Worm (Caenorhabditis elegans) whole organism, mixed stage, embryonic: ENCODE results near the gene R11D1.1.

Experiments used
- M03D4.4 ChIP-seq: sonication (generic microtip); optimal IDR thresholded peaks from 2 replicates; lab custom pipeline; 2017; ENCODE audit warnings: mild to moderate bottlenecking, missing genetic modification characterization, missing compliant biosample characterization
- bed-3 ChIP-seq: fragments of 200-800 bp; sonication (Bioruptor generic); optimal IDR thresholded peaks from 3 replicates; lab custom pipeline; 2018; ENCODE audit warnings: mild to moderate bottlenecking, missing genetic modification characterization, moderate library complexity, missing compliant biosample characterization
- blmp-1 ChIP-seq: fragments of 150-350 bp; optimal IDR thresholded peaks from 2 replicates; lab custom pipeline; 2014; ENCODE audit warnings: missing biosample characterization, missing genetic modification characterization
- ceh-43 ChIP-seq: fragments of 200-800 bp; sonication (Bioruptor generic); optimal IDR thresholded peaks from 2 replicates; lab custom pipeline; 2018; ENCODE audit warnings: mild to moderate bottlenecking, missing genetic modification characterization, moderate library complexity, missing compliant biosample characterization
- ceh-83 ChIP-seq: fragments of 200-800 bp; sonication (Bioruptor generic); optimal IDR thresholded peaks from 2 replicates; lab custom pipeline; 2018; ENCODE audit warnings: mild to moderate bottlenecking, missing genetic modification characterization, missing compliant biosample characterization
- ces-1 ChIP-seq: fragments of 150-350 bp; optimal IDR thresholded peaks from 2 replicates; lab custom pipeline; 2014; ENCODE audit warnings: missing biosample characterization, missing genetic modification reagents, missing genetic modification characterization
- cnd-1 ChIP-seq: fragments of 200-800 bp; sonication (Bioruptor generic); optimal IDR thresholded peaks from 2 replicates; lab custom pipeline; 2018; ENCODE audit warnings: mild to moderate bottlenecking, missing genetic modification characterization, missing compliant biosample characterization
- drap-1 ChIP-seq: fragments of 200-800 bp; sonication (Bioruptor generic); optimal IDR thresholded peaks from 3 replicates; lab custom pipeline; 2018; ENCODE audit warnings: mild to moderate bottlenecking, missing genetic modification characterization, missing compliant biosample characterization
- elt-1 ChIP-seq: sonication (generic microtip); optimal IDR thresholded peaks from 2 replicates; lab custom pipeline; 2017; ENCODE audit warnings: missing genetic modification characterization, mild to moderate bottlenecking, missing compliant biosample characterization, antibody characterized with exemption, moderate library complexity, borderline replicate concordance; ENCODE audit not compliant: insufficient read depth
- ham-2 ChIP-seq: fragments of 200-800 bp; sonication (Bioruptor generic); optimal IDR thresholded peaks from 2 replicates; lab custom pipeline; 2018; ENCODE audit warnings: mild to moderate bottlenecking, missing genetic modification characterization, missing compliant biosample characterization
- hlh-1 ChIP-seq: fragments of 150-350 bp; optimal IDR thresholded peaks from 2 replicates; lab custom pipeline; 2014; ENCODE audit warnings: missing biosample characterization, missing genetic modification reagents, missing genetic modification characterization
- lin-13 ChIP-seq: fragments of 150-350 bp; optimal IDR thresholded peaks from 2 replicates; lab custom pipeline; 2014; ENCODE audit warnings: missing biosample characterization, missing genetic modification characterization
- lin-32 ChIP-seq: fragments of 200-800 bp; sonication (Bioruptor generic); optimal IDR thresholded peaks from 2 replicates; lab custom pipeline; 2018; ENCODE audit warnings: mild to moderate bottlenecking, missing genetic modification characterization, missing compliant biosample characterization
- lsy-2 ChIP-seq: fragments of 150-350 bp; optimal IDR thresholded peaks from 2 replicates; lab custom pipeline; 2014; ENCODE audit warnings: missing biosample characterization, missing genetic modification characterization
- mab-5 ChIP-seq: fragments of 150-350 bp; optimal IDR thresholded peaks from 2 replicates; lab custom pipeline; 2014; ENCODE audit warnings: missing biosample characterization, missing genetic modification characterization
- nhr-2 ChIP-seq: fragments of 150-350 bp; optimal IDR thresholded peaks from 2 replicates; lab custom pipeline; 2014; ENCODE audit warnings: missing biosample characterization, missing genetic modification characterization
- nhr-237 ChIP-seq: fragments of 150-350 bp; optimal IDR thresholded peaks from 2 replicates; lab custom pipeline; 2014; ENCODE audit warnings: missing biosample characterization, missing genetic modification characterization
- nhr-28 ChIP-seq: fragments of 150-350 bp; optimal IDR thresholded peaks from 2 replicates; lab custom pipeline; 2014; ENCODE audit warnings: missing biosample characterization, missing genetic modification characterization
- nhr-76 ChIP-seq: sonication (generic microtip); optimal IDR thresholded peaks from 2 replicates; lab custom pipeline; 2017; ENCODE audit warnings: missing biosample characterization, missing genetic modification characterization
- pha-4 ChIP-seq: fragments of 150-350 bp; optimal IDR thresholded peaks from 2 replicates; lab custom pipeline; 2018; ENCODE audit warnings: missing biosample characterization, missing genetic modification reagents, missing genetic modification characterization
- sem-2 ChIP-seq: fragments of 200-800 bp; sonication (Bioruptor generic); optimal IDR thresholded peaks from 2 replicates; lab custom pipeline; 2018; ENCODE audit warnings: mild to moderate bottlenecking, missing genetic modification characterization, missing compliant biosample characterization
- tbx-8 ChIP-seq: fragments of 200-800 bp; sonication (Bioruptor generic); optimal IDR thresholded peaks from 2 replicates; lab custom pipeline; 2018; ENCODE audit warnings: mild to moderate bottlenecking, missing genetic modification characterization, moderate library complexity, missing compliant biosample characterization
- unc-62 ChIP-seq: fragments of 150-350 bp; optimal IDR thresholded peaks from 2 replicates; lab custom pipeline; 2014; ENCODE audit warnings: missing biosample characterization, missing genetic modification reagents, missing genetic modification characterization
- zip-8 ChIP-seq: fragments of 150-350 bp; optimal IDR thresholded peaks from 2 replicates; lab custom pipeline; 2014; ENCODE audit warnings: missing biosample characterization, missing genetic modification characterization
- ztf-11 ChIP-seq: fragments of 150-350 bp; optimal IDR thresholded peaks from 2 replicates; lab custom pipeline; 2014; ENCODE audit warnings: missing biosample characterization, missing genetic modification characterization

The R11D1.1 gene

ce11 chrV:12704077-12704476 lies at the start of gene R11D1.1:
Gene R11D1.1, plus strand, starts transcription at chrV:12704377.
- no peak for TF ChIP-seq ztf-11 (tag; lab: Kevin White, UChicago)
- no peak for TF ChIP-seq cnd-1 (tag; lab: Kevin White, UChicago)
- TF ChIP-seq zip-8 (tag; lab: Kevin White, UChicago), result no peak
- no peak for TF ChIP-seq hlh-1
- TF ChIP-seq drap-1 (GFP tag; lab: Kevin White, UChicago), result no peak

- no peak for TF ChIP-seq ces-1 (GFP tag; lab: Kevin White, UChicago)
- TF ChIP-seq ceh-83 (GFP tag; lab: Kevin White, UChicago), result no peak
- no peak for TF ChIP-seq ham-2 (GFP tag; lab: Kevin White, UChicago)
- TF ChIP-seq blmp-1, result no peak
- TF ChIP-seq tbx-8 (GFP tag; lab: Kevin White, UChicago), result no peak
- no peak for TF ChIP-seq elt-1
- no peak for TF ChIP-seq ceh-43 (GFP tag; lab: Kevin White, UChicago)
Measured at ce11 chrV:12658142-12658541, 46.0 kb upstream of the R11D1.1 start, which contains the start of gene W05B10.6. Gene W05B10.6, minus strand, starts transcription at chrV:12658242.

ce11 chrV:12659426-12659825 lies 44.8 kb upstream of the R11D1.1 start, which contains the start of gene ccch-3:
Gene ccch-3, minus strand, starts transcription at chrV:12659687.
- TF ChIP-seq ces-1 (GFP tag; lab: Kevin White, UChicago), result peak; percentile 74
- TF ChIP-seq unc-62 (GFP tag; lab: Kevin White, UChicago), result no peak

ce11 chrV:12660280-12660818 lies 43.8 kb upstream of the R11D1.1 start, which contains the start of gene his-74:
Gene his-74, minus strand, starts transcription at chrV:12660330.
- no peak for TF ChIP-seq lin-32 (GFP tag; lab: Kevin White, UChicago)
- TF ChIP-seq lsy-2 (tag; lab: Kevin White, UChicago), result peak; percentile 63
- TF ChIP-seq, all 35 proteins: peak for 1

- TF ChIP-seq elt-1 (no peak), M03D4.4 (tag; lab: Kevin White, UChicago) (no peak), bed-3 (GFP tag; lab: Kevin White, UChicago) (no peak)
Measured at ce11 chrV:12661619-12662018, 42.6 kb upstream of the R11D1.1 start, which contains the start of gene W05B10.3. Gene W05B10.3, minus strand, starts transcription at chrV:12661719.

- TF ChIP-seq lin-13 (tag; lab: Kevin White, UChicago) (no peak), blmp-1 (no peak), nhr-76 (tag; lab: Kevin White, UChicago) (no peak), nhr-237 (tag; lab: Kevin White, UChicago) (no peak), elt-1 (no peak), unc-62 (GFP tag; lab: Kevin White, UChicago) (no peak)
- TF ChIP-seq, all 35 proteins: peak for 0
Measured at ce11 chrV:12663386-12663785, 40.8 kb upstream of the R11D1.1 start.

- no peak for TF ChIP-seq nhr-237 (tag; lab: Kevin White, UChicago)
- no peak for TF ChIP-seq pha-4 (tag; lab: Kevin White, UChicago)
- no peak for TF ChIP-seq unc-62 (GFP tag; lab: Kevin White, UChicago)
- no peak for TF ChIP-seq ztf-11 (tag; lab: Kevin White, UChicago)
- no peak for TF ChIP-seq lsy-2 (tag; lab: Kevin White, UChicago)
- no peak for TF ChIP-seq ham-2 (GFP tag; lab: Kevin White, UChicago)
- no peak for TF ChIP-seq elt-1
- no peak for TF ChIP-seq nhr-28 (tag; lab: Kevin White, UChicago)
- TF ChIP-seq sem-2 (GFP tag; lab: Kevin White, UChicago), result no peak
- TF ChIP-seq, all 35 proteins: peak for 0
Measured at ce11 chrV:12667397-12667796, 36.8 kb upstream of the R11D1.1 start.

- TF ChIP-seq blmp-1, result no peak
- TF ChIP-seq ces-1 (GFP tag; lab: Kevin White, UChicago), result no peak
- no peak for TF ChIP-seq lin-13 (tag; lab: Kevin White, UChicago)
- no peak for TF ChIP-seq mab-5 (tag; lab: Kevin White, UChicago)
- no peak for TF ChIP-seq nhr-2 (tag; lab: Kevin White, UChicago)
Measured at ce11 chrV:12667926-12668325, 36.3 kb upstream of the R11D1.1 start, which contains the start of gene W05B10.4. Gene W05B10.4, plus strand, starts transcription at chrV:12668226.
